Worm (Caenorhabditis elegans): Measurements from ENCODE around the gene nhr-176.
A peak's percentile ranks its signal among the peaks of the same experiment; 100 is the strongest.

The nhr-176 gene

DNA sequence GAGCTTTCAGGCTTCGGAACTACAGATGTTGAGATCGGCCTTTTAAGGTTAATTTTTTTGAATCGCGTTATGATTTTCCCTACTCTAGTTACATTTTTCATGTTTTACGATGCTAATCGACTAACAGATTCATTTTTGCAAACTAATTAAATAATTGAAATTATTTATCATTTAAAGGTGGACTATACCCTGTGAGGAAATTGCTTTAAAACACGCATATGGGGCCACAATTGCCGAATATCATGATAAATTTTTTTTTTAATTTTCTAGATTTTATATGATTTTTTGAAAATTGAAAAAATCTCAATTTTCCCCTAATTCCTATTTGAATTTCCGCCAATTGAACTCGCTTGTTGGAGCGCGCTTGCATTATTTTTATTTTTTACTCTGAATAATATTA lies 9.1 kb upstream of the nhr-176 start, which contains the start of gene fbxa-100:
TSS of gene fbxa-100 (minus strand) at position 101 of the 400 bp plus-strand sequence.
- TF ChIP-seq fkh-4 (tag; optimal IDR thresholded peaks at IDR 0.05; ENCODE audit: borderline replicate concordance): no peak
- TF ChIP-seq mab-9 (GFP tag; IDR thresholded peaks at IDR 0.05): no peak
- TF ChIP-seq nhr-76 (tag; optimal IDR thresholded peaks at IDR 0.05): no peak

DNA sequence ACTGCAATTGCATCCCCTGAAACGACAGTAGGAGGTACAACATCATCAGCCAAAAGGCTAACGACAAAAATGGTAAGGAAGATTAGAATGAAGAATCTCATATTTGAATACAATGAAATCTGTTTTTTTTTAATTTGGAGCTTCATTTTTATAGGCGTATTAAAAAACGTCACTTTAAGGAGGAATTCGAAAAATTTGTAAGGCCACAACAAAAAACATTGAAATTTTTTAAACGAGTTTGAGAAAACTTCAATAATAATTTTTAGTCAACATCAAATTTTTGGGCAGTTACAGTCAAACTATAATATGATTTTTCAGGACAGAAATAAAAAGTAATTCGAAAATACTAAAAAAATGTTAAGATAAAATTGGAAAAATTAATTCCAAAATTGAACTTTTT lies 8.3 kb upstream of the nhr-176 start, which contains the start of gene F14H3.14:
TSS of gene F14H3.14 (minus strand) at position 101 of the 400 bp plus-strand sequence.
- TF ChIP-seq C04F5.9 (tag; optimal IDR thresholded peaks at IDR 0.05): no peak
- no peak for TF ChIP-seq nhr-47 (tag; optimal IDR thresholded peaks at IDR 0.05)
- TF ChIP-seq hlh-17 (GFP tag; optimal IDR thresholded peaks at IDR 0.05; ENCODE audit: borderline replicate concordance): no peak
- TF ChIP-seq efl-3 (GFP tag; optimal IDR thresholded peaks at IDR 0.05): no peak

- TF ChIP-seq Y116A8C.19 (tag; optimal IDR thresholded peaks at IDR 0.05; ENCODE audit: borderline replicate concordance) (no peak), unc-86 (tag; optimal IDR thresholded peaks at IDR 0.05) (no peak), aha-1 (tag; optimal IDR thresholded peaks at IDR 0.05) (no peak)
Observed at ce11 chrV:16068938-16069337, 2.2 kb upstream of the nhr-176 start, which contains the start of gene cyp-35D1. Gene cyp-35D1 (plus strand): TSS chrV:16069238.

DNA sequence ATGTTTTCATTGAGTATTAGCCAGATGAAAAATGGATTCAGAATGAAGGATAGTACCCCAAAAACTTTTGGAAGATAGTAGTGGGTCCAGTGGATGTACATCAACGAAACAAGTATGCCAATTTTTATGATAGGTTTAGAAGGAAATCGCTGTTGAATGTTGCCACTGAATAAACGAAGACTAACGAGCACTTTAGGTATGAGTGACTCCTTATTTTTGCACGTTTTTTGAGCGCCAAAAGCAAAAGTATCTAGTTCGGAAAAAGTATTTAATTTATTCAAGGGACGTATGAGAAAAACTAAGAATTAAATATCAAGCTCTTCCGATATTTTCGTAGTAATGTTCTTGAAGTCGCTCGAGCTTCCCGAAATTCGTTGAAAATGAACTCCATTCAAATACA lies 2.7 kb downstream of the nhr-176 start, which contains the start of gene srj-10:
TSS of gene srj-10 (minus strand) at position 101 of the 400 bp plus-strand sequence.
- no peak for TF ChIP-seq ztf-11 (tag; optimal IDR thresholded peaks at IDR 0.05)
- no peak for TF ChIP-seq sox-4 (tag; optimal IDR thresholded peaks at IDR 0.05)

DNA sequence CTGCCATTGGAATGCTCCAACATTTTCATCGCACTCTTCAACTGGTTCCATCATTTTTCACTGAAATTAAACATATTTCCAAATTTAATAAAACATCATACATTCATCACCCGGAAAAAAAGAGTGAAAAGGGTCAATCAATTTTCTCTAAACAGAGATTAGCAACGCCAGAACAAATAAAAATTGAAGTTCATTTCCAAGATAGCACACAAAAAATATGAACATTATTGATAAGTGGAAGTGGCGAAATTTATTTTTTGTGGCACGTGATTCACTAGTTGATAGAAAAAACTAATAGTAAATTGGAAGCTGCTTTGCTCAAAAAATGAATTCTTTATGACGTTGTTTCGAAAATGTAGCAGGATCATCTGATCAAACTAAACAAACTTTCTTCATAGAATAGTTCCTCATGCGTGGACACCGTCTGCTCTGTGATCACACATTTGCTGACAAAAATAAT lies 4.2 kb downstream of the nhr-176 start, which contains the start of the genes F14H3.12 and srj-29:
TSS of gene F14H3.12 (minus strand) at position 74 of the 460 bp plus-strand sequence.
TSS of gene srj-29 (plus strand) at position 410 of the 460 bp plus-strand sequence.
- TF ChIP-seq elt-2 (tag; optimal IDR thresholded peaks at IDR 0.05) (peak; percentile 48), blmp-1 (tag; optimal IDR thresholded peaks at IDR 0.05) (no peak)

ce11 chrV:16080039-16080438 lies 8.9 kb downstream of the nhr-176 start:
- TF ChIP-seq fos-1 (tag; optimal IDR thresholded peaks at IDR 0.05): no peak
- peak; percentile 23 for TF ChIP-seq elt-2 (tag; optimal IDR thresholded peaks at IDR 0.05)

- TF ChIP-seq vab-15 (tag; optimal IDR thresholded peaks at IDR 0.05) (no peak), ceh-82 (tag; optimal IDR thresholded peaks at IDR 0.05) (no peak), unc-130 (tag; optimal IDR thresholded peaks at IDR 0.05) (no peak), nhr-237 (tag; optimal IDR thresholded peaks at IDR 0.05) (no peak), sox-4 (tag; optimal IDR thresholded peaks at IDR 0.05) (no peak), skn-1 (tag; optimal IDR thresholded peaks at IDR 0.05) (no peak), rnt-1 (tag; optimal IDR thresholded peaks at IDR 0.05) (no peak), nhr-85 (tag) (no peak), nhr-77 (tag; optimal IDR thresholded peaks at IDR 0.05) (no peak), snu-23 (GFP tag; optimal IDR thresholded peaks at IDR 0.05) (no peak), xbp-1 (tag; optimal IDR thresholded peaks at IDR 0.05) (no peak), tlp-1 (tag; optimal IDR thresholded peaks at IDR 0.05) (no peak), pag-3 (tag; optimal IDR thresholded peaks at IDR 0.05; ENCODE audit: borderline replicate concordance, insufficient read depth) (no peak), elt-2 (tag; optimal IDR thresholded peaks at IDR 0.05) (no peak), C16A3.4 (tag; optimal IDR thresholded peaks at IDR 0.05) (no peak), hlh-4 (tag; optimal IDR thresholded peaks at IDR 0.05) (no peak), nhr-84 (tag; optimal IDR thresholded peaks at IDR 0.05) (no peak), lin-13 (GFP tag; optimal IDR thresholded peaks at IDR 0.05) (no peak), nhr-11 (tag; optimal IDR thresholded peaks at IDR 0.05) (no peak)
Observed at ce11 chrV:16080678-16081077, 9.6 kb downstream of the nhr-176 start.
